Worm (Caenorhabditis elegans): Measurements from ENCODE around the gene srw-145.

DNA sequence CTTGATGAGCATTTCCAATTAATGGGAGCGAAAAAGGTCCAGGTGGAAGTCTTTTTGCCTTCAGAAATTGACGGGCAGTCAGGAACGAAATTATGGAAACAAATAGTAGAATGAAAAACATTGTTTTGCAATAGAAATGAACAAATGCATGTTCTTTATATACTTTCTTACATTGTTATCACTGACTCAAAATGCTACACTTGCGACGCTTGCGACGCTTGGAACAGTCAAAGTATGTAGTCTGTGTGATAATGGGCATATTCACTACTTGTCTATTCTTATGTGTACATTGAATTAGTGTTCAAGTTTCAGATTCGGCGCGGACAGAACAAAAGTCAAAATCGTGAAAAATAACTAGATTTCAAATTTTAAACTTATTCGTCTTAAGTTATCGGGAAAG lies 38.6 kb upstream of the srw-145 start, which contains the start of gene cyp-35C1:
- TF ChIP-seq lin-15B (tag; optimal IDR thresholded peaks at IDR 0.05) (no peak), sox-4 (tag; optimal IDR thresholded peaks at IDR 0.05) (no peak), ces-1 (GFP tag; optimal IDR thresholded peaks at IDR 0.05) (no peak), dsc-1 (tag; optimal IDR thresholded peaks at IDR 0.05) (no peak), skn-1 (tag; optimal IDR thresholded peaks at IDR 0.05) (no peak), ceh-8 (GFP tag; optimal IDR thresholded peaks at IDR 0.05) (no peak), nhr-237 (tag; optimal IDR thresholded peaks at IDR 0.05) (no peak), efl-1 (optimal IDR thresholded peaks at IDR 0.05) (no peak), efl-1 (GFP tag; optimal IDR thresholded peaks at IDR 0.05 in 1 of 2) (no peak)

Measured in whole organism, L1 larva.